Worm (Caenorhabditis elegans) whole organism, L2 larva: ENCODE results near the gene clec-134.

Source experiments
- ama-1 ChIP-seq: fragments of 150-350 bp; optimal IDR thresholded peaks from 2 replicates; lab custom pipeline; 2018; ENCODE audit warnings: inconsistent platforms
- blmp-1 ChIP-seq: sonication (generic microtip); optimal IDR thresholded peaks from 2 replicates; lab custom pipeline; 2017; ENCODE audit warnings: missing genetic modification characterization, mild to moderate bottlenecking, missing compliant biosample characterization, antibody characterized with exemption, moderate library complexity; ENCODE audit not compliant: insufficient read depth
- egl-27 ChIP-seq: sonication (generic microtip); optimal IDR thresholded peaks from 3 replicates; lab custom pipeline; 2017; ENCODE audit warnings: missing biosample characterization, missing genetic modification reagents, missing genetic modification characterization
- fos-1 ChIP-seq: fragments of 150-350 bp; optimal IDR thresholded peaks from 2 replicates; lab custom pipeline; 2014; ENCODE audit warnings: missing biosample characterization, missing genetic modification characterization
- lin-11 ChIP-seq: fragments of 150-350 bp; sonication (generic microtip); optimal IDR thresholded peaks from 2 replicates; lab custom pipeline; 2014; ENCODE audit warnings: missing biosample characterization, missing genetic modification characterization, inconsistent platforms, mixed read lengths
- mab-5 ChIP-seq: fragments of 150-350 bp; optimal IDR thresholded peaks from 2 replicates; lab custom pipeline; 2014; ENCODE audit warnings: missing biosample characterization, missing genetic modification characterization
- mdl-1 ChIP-seq, 2 experiments: fragments of 150-350 bp in 1 of 2; sonication (generic microtip) in 1 of 2; optimal IDR thresholded peaks; 2 replicates each; lab custom pipeline; 2017; ENCODE audit warnings: missing biosample characterization in 2 of 2, missing genetic modification characterization in 2 of 2
- nhr-10 ChIP-seq: sonication (generic microtip); optimal IDR thresholded peaks from 2 replicates; lab custom pipeline; 2017; ENCODE audit warnings: missing biosample characterization, missing genetic modification characterization
- nhr-11 ChIP-seq: fragments of 150-350 bp; optimal IDR thresholded peaks from 2 replicates; lab custom pipeline; 2014; ENCODE audit warnings: missing biosample characterization, missing genetic modification characterization
- nhr-237 ChIP-seq: fragments of 150-350 bp; optimal IDR thresholded peaks from 2 replicates; lab custom pipeline; 2014; ENCODE audit warnings: missing biosample characterization, missing genetic modification characterization

- TF ChIP-seq nhr-10 (tag; lab: Kevin White, UChicago) (no peak), fos-1 (no peak), blmp-1 (tag; lab: Kevin White, UChicago) (no peak), nhr-11 (tag; lab: Kevin White, UChicago) (no peak), ama-1 (lab: Kevin White, UChicago) (no peak), egl-27 (tag; lab: Kevin White, UChicago) (no peak), nhr-237 (tag; lab: Kevin White, UChicago) (no peak), lin-11 (tag; lab: Kevin White, UChicago) (no peak), mdl-1 (tag; optimal IDR thresholded peaks at IDR 0.05; lab: Kevin White, UChicago) (no peak), mab-5 (no peak)
Measured at ce11 chrII:3604578-3604977, 24.7 kb downstream of the clec-134 start.
